Worm (Caenorhabditis elegans) whole organism, L2 larva: ENCODE results near the gene grk-2.

Experiments
- C34F6.9 ChIP-seq: fragments of 150-350 bp; optimal IDR thresholded peaks from 2 replicates; lab custom pipeline; 2014; ENCODE audit warnings: missing biosample characterization, missing genetic modification characterization
- F13H6.1 ChIP-seq: sonication (generic microtip); optimal IDR thresholded peaks from 2 replicates; lab custom pipeline; 2016; ENCODE audit warnings: missing genetic modification characterization, missing compliant biosample characterization
- R02D3.7 ChIP-seq: fragments of 150-350 bp; optimal IDR thresholded peaks from 2 replicates; lab custom pipeline; 2014; ENCODE audit warnings: missing biosample characterization, missing genetic modification characterization
- ZK546.5 ChIP-seq: sonication (generic microtip); optimal IDR thresholded peaks from 2 replicates; lab custom pipeline; 2017; ENCODE audit warnings: missing biosample characterization, missing genetic modification characterization
- alr-1 ChIP-seq: fragments of 150-350 bp; optimal IDR thresholded peaks from 2 replicates; lab custom pipeline; 2014; ENCODE audit warnings: missing biosample characterization, missing genetic modification characterization
- aly-2 ChIP-seq: fragments of 150-350 bp; optimal IDR thresholded peaks from 2 replicates; lab custom pipeline; 2014; ENCODE audit warnings: missing biosample characterization, missing genetic modification characterization
- ama-1 ChIP-seq: fragments of 150-350 bp; optimal IDR thresholded peaks from 2 replicates; lab custom pipeline; 2018; ENCODE audit warnings: inconsistent platforms
- blmp-1 ChIP-seq: sonication (generic microtip); optimal IDR thresholded peaks from 2 replicates; lab custom pipeline; 2017; ENCODE audit warnings: missing genetic modification characterization, mild to moderate bottlenecking, missing compliant biosample characterization, antibody characterized with exemption, moderate library complexity; ENCODE audit not compliant: insufficient read depth
- ceh-16 ChIP-seq: fragments of 150-350 bp; optimal IDR thresholded peaks from 2 replicates; lab custom pipeline; 2014; ENCODE audit warnings: missing biosample characterization, missing genetic modification characterization
- ceh-82 ChIP-seq: fragments of 150-350 bp; optimal IDR thresholded peaks from 2 replicates; lab custom pipeline; 2014; ENCODE audit warnings: missing biosample characterization, missing genetic modification characterization
- crh-2 ChIP-seq: sonication (generic microtip); optimal IDR thresholded peaks from 2 replicates; lab custom pipeline; 2017; ENCODE audit warnings: missing biosample characterization, missing genetic modification characterization
- dmd-4 ChIP-seq: sonication (generic microtip); optimal IDR thresholded peaks from 2 replicates; lab custom pipeline; 2017; ENCODE audit warnings: missing biosample characterization, missing genetic modification characterization
- egl-27 ChIP-seq: sonication (generic microtip); optimal IDR thresholded peaks from 3 replicates; lab custom pipeline; 2017; ENCODE audit warnings: missing biosample characterization, missing genetic modification reagents, missing genetic modification characterization
- elt-1 ChIP-seq: fragments of 150-350 bp; optimal IDR thresholded peaks from 2 replicates; lab custom pipeline; 2014; ENCODE audit warnings: missing biosample characterization, missing genetic modification characterization
- elt-3 ChIP-seq: sonication (generic microtip); optimal IDR thresholded peaks from 2 replicates; lab custom pipeline; 2017; ENCODE audit warnings: missing biosample characterization, missing genetic modification characterization
- fos-1 ChIP-seq: fragments of 150-350 bp; optimal IDR thresholded peaks from 2 replicates; lab custom pipeline; 2014; ENCODE audit warnings: missing biosample characterization, missing genetic modification characterization
- gmeb-1 ChIP-seq: fragments of 150-350 bp; optimal IDR thresholded peaks from 2 replicates; lab custom pipeline; 2014; ENCODE audit warnings: missing biosample characterization, missing genetic modification characterization
- lin-11 ChIP-seq: fragments of 150-350 bp; sonication (generic microtip); optimal IDR thresholded peaks from 2 replicates; lab custom pipeline; 2014; ENCODE audit warnings: missing biosample characterization, missing genetic modification characterization, inconsistent platforms, mixed read lengths
- lin-13 ChIP-seq: fragments of 150-350 bp; optimal IDR thresholded peaks from 2 replicates; lab custom pipeline; 2014; ENCODE audit warnings: missing biosample characterization, missing genetic modification reagents, missing genetic modification characterization
- lin-39 ChIP-seq: fragments of 150-350 bp; optimal IDR thresholded peaks from 2 replicates; lab custom pipeline; 2014; ENCODE audit warnings: missing biosample characterization, missing genetic modification reagents, missing genetic modification characterization
- lsy-2 ChIP-seq, 2 experiments: fragments of 150-350 bp in 1 of 2; sonication (generic microtip) in 1 of 2; optimal IDR thresholded peaks; 2 replicates each; lab custom pipeline; 2014 to 2017; ENCODE audit warnings: missing biosample characterization in 2 of 2, missing genetic modification characterization in 2 of 2
- mab-5 ChIP-seq: fragments of 150-350 bp; optimal IDR thresholded peaks from 2 replicates; lab custom pipeline; 2014; ENCODE audit warnings: missing biosample characterization, missing genetic modification characterization
- mbf-1 ChIP-seq: sonication (generic microtip); optimal IDR thresholded peaks from 2 replicates; lab custom pipeline; 2017; ENCODE audit warnings: missing biosample characterization, missing genetic modification characterization
- mdl-1 ChIP-seq, 2 experiments: fragments of 150-350 bp in 1 of 2; sonication (generic microtip) in 1 of 2; optimal IDR thresholded peaks; 2 replicates each; lab custom pipeline; 2017; ENCODE audit warnings: missing biosample characterization in 2 of 2, missing genetic modification characterization in 2 of 2
- nhr-10 ChIP-seq: sonication (generic microtip); optimal IDR thresholded peaks from 2 replicates; lab custom pipeline; 2017; ENCODE audit warnings: missing biosample characterization, missing genetic modification characterization
- nhr-11 ChIP-seq: fragments of 150-350 bp; optimal IDR thresholded peaks from 2 replicates; lab custom pipeline; 2014; ENCODE audit warnings: missing biosample characterization, missing genetic modification characterization
- nhr-12 ChIP-seq: fragments of 150-350 bp; optimal IDR thresholded peaks from 2 replicates; lab custom pipeline; 2014; ENCODE audit warnings: missing biosample characterization, missing genetic modification characterization
- nhr-129 ChIP-seq: fragments of 150-350 bp; optimal IDR thresholded peaks from 2 replicates; lab custom pipeline; 2014; ENCODE audit warnings: missing biosample characterization, missing genetic modification characterization
- nhr-21 ChIP-seq: fragments of 150-350 bp; optimal IDR thresholded peaks from 2 replicates; lab custom pipeline; 2014; ENCODE audit warnings: missing biosample characterization, missing genetic modification characterization
- nhr-23 ChIP-seq: fragments of 150-350 bp; optimal IDR thresholded peaks from 2 replicates; lab custom pipeline; 2014; ENCODE audit warnings: missing biosample characterization, missing genetic modification reagents, missing genetic modification characterization
- nhr-237 ChIP-seq: fragments of 150-350 bp; optimal IDR thresholded peaks from 2 replicates; lab custom pipeline; 2014; ENCODE audit warnings: missing biosample characterization, missing genetic modification characterization
- nhr-25 ChIP-seq: fragments of 150-350 bp; sonication (generic microtip); optimal IDR thresholded peaks from 3 replicates; lab custom pipeline; 2014; ENCODE audit warnings: missing biosample characterization, missing genetic modification characterization
- nhr-6 ChIP-seq: fragments of 150-350 bp; optimal IDR thresholded peaks from 2 replicates; lab custom pipeline; 2014; ENCODE audit warnings: missing biosample characterization, missing genetic modification characterization
- nhr-77 ChIP-seq: fragments of 150-350 bp; optimal IDR thresholded peaks from 2 replicates; lab custom pipeline; 2014; ENCODE audit warnings: missing biosample characterization, missing genetic modification characterization
- peb-1 ChIP-seq: fragments of 150-350 bp; optimal IDR thresholded peaks from 2 replicates; lab custom pipeline; 2014; ENCODE audit warnings: missing biosample characterization, missing genetic modification characterization
- sem-4 ChIP-seq: fragments of 150-350 bp; optimal IDR thresholded peaks from 2 replicates; lab custom pipeline; 2014; ENCODE audit warnings: missing biosample characterization, missing genetic modification reagents, missing genetic modification characterization
- skn-1 ChIP-seq: sonication (generic microtip); optimal IDR thresholded peaks from 2 replicates; lab custom pipeline; 2017; ENCODE audit warnings: missing biosample characterization, missing genetic modification characterization
- sma-3 ChIP-seq: sonication (generic microtip); optimal IDR thresholded peaks from 2 replicates; lab custom pipeline; 2016; ENCODE audit warnings: missing genetic modification reagents, missing genetic modification characterization, missing compliant biosample characterization
- sma-9 ChIP-seq, 2 experiments: fragments of 150-350 bp in 1 of 2; sonication (generic microtip) in 1 of 2; optimal IDR thresholded peaks; 2 replicates each; lab custom pipeline; 2014 to 2016; ENCODE audit warnings: missing genetic modification characterization in 2 of 2, mild to moderate bottlenecking in 1 of 2, missing biosample characterization in 1 of 2, missing compliant biosample characterization in 1 of 2, missing genetic modification reagents in 1 of 2, moderate library complexity in 1 of 2
- snpc-4 ChIP-seq: fragments of 150-350 bp; optimal IDR thresholded peaks from 2 replicates; lab custom pipeline; 2014; ENCODE audit warnings: missing biosample characterization, missing genetic modification characterization
- unc-39 ChIP-seq: fragments of 150-350 bp; optimal IDR thresholded peaks from 2 replicates; lab custom pipeline; 2014; ENCODE audit warnings: missing biosample characterization, missing genetic modification characterization
- unc-55 ChIP-seq: fragments of 150-350 bp; sonication (generic microtip); optimal IDR thresholded peaks from 3 replicates; lab custom pipeline; 2014; ENCODE audit warnings: missing biosample characterization, missing genetic modification reagents, missing genetic modification characterization
- unc-62 ChIP-seq: fragments of 150-350 bp; optimal IDR thresholded peaks from 2 replicates; lab custom pipeline; 2014; ENCODE audit warnings: missing biosample characterization, missing genetic modification reagents, missing genetic modification characterization
- zag-1 ChIP-seq: fragments of 150-350 bp; optimal IDR thresholded peaks from 2 replicates; lab custom pipeline; 2014; ENCODE audit warnings: missing biosample characterization, missing genetic modification characterization
- ztf-1 ChIP-seq: fragments of 200-800 bp; sonication (Bioruptor generic); conservative IDR thresholded peaks from 2 replicates; pipeline ENCODE4 v1.3.6; 2022; ENCODE audit warnings: missing genetic modification characterization, missing compliant biosample characterization
- ztf-11 ChIP-seq: sonication (generic microtip); optimal IDR thresholded peaks from 2 replicates; lab custom pipeline; 2017; ENCODE audit warnings: missing biosample characterization, missing genetic modification characterization
- ztf-4 ChIP-seq: fragments of 150-350 bp; optimal IDR thresholded peaks from 2 replicates; lab custom pipeline; 2014; ENCODE audit warnings: missing biosample characterization, missing genetic modification characterization

Gene grk-2

DNA sequence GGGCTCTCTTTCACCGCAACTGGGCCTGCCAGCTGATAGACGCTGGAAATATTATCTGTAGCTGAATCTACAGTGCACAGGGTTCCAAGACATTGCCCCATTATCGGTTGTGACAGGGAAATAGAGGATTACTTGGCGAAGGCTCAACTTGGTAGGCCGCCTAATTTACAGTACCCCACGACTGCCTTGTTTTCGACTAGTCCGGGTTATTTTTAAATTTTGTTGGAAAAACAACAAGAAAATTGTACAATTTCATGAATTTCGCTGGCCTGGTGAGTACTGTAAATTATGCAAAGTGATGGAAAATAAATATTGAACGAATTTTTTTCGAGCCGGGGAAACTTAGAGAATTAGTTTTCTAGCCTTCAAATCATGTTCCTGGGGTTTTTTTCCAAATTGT is 39.9 kb upstream of the grk-2 start, which contains the start of gene T19C3.7:
TSS of gene T19C3.7 (minus strand) at position 101 of the 400 bp plus-strand sequence.
- TF ChIP-seq ztf-1 (GFP tag; lab: Robert Waterston, UW) (no peak), nhr-12 (no peak), nhr-10 (tag; lab: Kevin White, UChicago) (no peak), aly-2 (no peak), nhr-11 (tag; lab: Kevin White, UChicago) (no peak), lin-39 (tag; lab: Kevin White, UChicago) (no peak), dmd-4 (tag; lab: Kevin White, UChicago) (no peak)

DNA sequence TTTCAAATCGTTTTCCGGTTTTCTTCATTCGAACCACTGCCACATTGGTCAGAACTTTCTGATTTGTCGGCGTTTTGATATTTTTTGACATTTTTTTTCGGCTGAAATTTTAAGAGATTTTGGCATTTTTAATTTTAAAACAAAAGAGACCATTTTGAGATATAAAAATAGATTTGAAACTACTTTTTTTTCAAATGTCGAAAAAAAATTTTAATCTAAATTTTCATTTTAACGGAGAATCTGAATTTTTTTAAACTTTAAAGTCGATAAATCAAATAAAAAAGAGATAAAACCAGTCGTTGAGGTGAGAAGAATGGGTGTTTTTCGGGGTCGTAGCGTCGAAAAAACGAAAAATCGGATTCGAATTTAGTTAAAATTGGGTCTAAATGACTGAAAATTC is 37.6 kb upstream of the grk-2 start, which contains the start of gene sbds-1:
TSS of gene sbds-1 (minus strand) at position 101 of the 400 bp plus-strand sequence.
- TF ChIP-seq elt-3 (tag; lab: Kevin White, UChicago) (no peak), ama-1 (lab: Kevin White, UChicago) (no peak), gmeb-1 (tag; lab: Kevin White, UChicago) (no peak), aly-2 (no peak), ztf-4 (no peak), sma-9 (GFP tag; optimal IDR thresholded peaks at IDR 0.05; lab: Kevin White, UChicago) (no peak), sma-9 (tag; optimal IDR thresholded peaks at IDR 0.05; lab: Kevin White, UChicago) (no peak), skn-1 (tag; lab: Kevin White, UChicago) (no peak), crh-2 (no peak)

ce11 chrIII:640198-640803 is 35.6 kb upstream of the grk-2 start, which contains the start of the genes tag-266 and tag-267:
TSS of gene tag-266 (minus strand) at chrIII:640226.
TSS of gene tag-267 (plus strand) at chrIII:640790.
- peak; percentile 83 for TF ChIP-seq sma-3 (GFP tag; lab: Kevin White, UChicago)
- TF ChIP-seq nhr-237 (tag; lab: Kevin White, UChicago): no peak
- TF ChIP-seq nhr-23: no peak
- TF ChIP-seq nhr-129 (tag; lab: Kevin White, UChicago): peak; percentile 49
- no peak for TF ChIP-seq peb-1 (tag; lab: Kevin White, UChicago)
- no peak for TF ChIP-seq mab-5 (tag; lab: Kevin White, UChicago)
- TF ChIP-seq ama-1 (lab: Kevin White, UChicago): no peak
- peak; percentile 9 for TF ChIP-seq lin-13 (GFP tag; lab: Kevin White, UChicago)
- peak in 1 of 2 experiments; percentile 12 for TF ChIP-seq mdl-1 (tag; optimal IDR thresholded peaks at IDR 0.05; lab: Kevin White, UChicago)
- TF ChIP-seq ztf-1 (GFP tag; lab: Robert Waterston, UW): no peak
- no peak for TF ChIP-seq blmp-1
- no peak for TF ChIP-seq ztf-11
- TF ChIP-seq gmeb-1 (tag; lab: Kevin White, UChicago): peak; percentile 52
- TF ChIP-seq ztf-4: no peak
- no peak for TF ChIP-seq nhr-10 (tag; lab: Kevin White, UChicago)
- TF ChIP-seq snpc-4 (tag; lab: Kevin White, UChicago): peak; percentile 13
- no peak for TF ChIP-seq ceh-82 (tag; lab: Kevin White, UChicago)
- no peak for TF ChIP-seq lin-11
- TF ChIP-seq R02D3.7 (tag; lab: Kevin White, UChicago): no peak
- no peak for TF ChIP-seq nhr-12
- TF ChIP-seq nhr-6 (tag; lab: Kevin White, UChicago): no peak
- TF ChIP-seq skn-1 (tag; lab: Kevin White, UChicago): no peak
- no peak for TF ChIP-seq ZK546.5 (tag; lab: Kevin White, UChicago)
- peak; percentile 59 for TF ChIP-seq fos-1 (tag; lab: Kevin White, UChicago)
- TF ChIP-seq nhr-21 (tag; lab: Kevin White, UChicago): peak; percentile 4
- TF ChIP-seq lin-39 (tag; lab: Kevin White, UChicago): no peak
- no peak for TF ChIP-seq egl-27
- TF ChIP-seq aly-2: no peak
- peak; percentile 49 for TF ChIP-seq nhr-25 (tag; lab: Kevin White, UChicago)
- peak; percentile 81 for TF ChIP-seq crh-2
- TF ChIP-seq elt-1 (tag; lab: Kevin White, UChicago): no peak
- no peak for TF ChIP-seq nhr-77 (tag; lab: Kevin White, UChicago)
- TF ChIP-seq mbf-1: no peak
- no peak for TF ChIP-seq sma-9 (GFP tag; optimal IDR thresholded peaks at IDR 0.05; lab: Kevin White, UChicago)
- no peak for TF ChIP-seq sma-9 (tag; optimal IDR thresholded peaks at IDR 0.05; lab: Kevin White, UChicago)
- peak; percentile 56 to 82 for TF ChIP-seq lsy-2 (tag; optimal IDR thresholded peaks at IDR 0.05; lab: Kevin White, UChicago)
- no peak for TF ChIP-seq unc-62 (GFP tag; lab: Kevin White, UChicago)
- TF ChIP-seq F13H6.1 (tag; lab: Kevin White, UChicago): peak; percentile 66
- TF ChIP-seq zag-1: peak; percentile 15
- no peak for TF ChIP-seq elt-3 (tag; lab: Kevin White, UChicago)
- no peak for TF ChIP-seq nhr-11 (tag; lab: Kevin White, UChicago)
- TF ChIP-seq sem-4 (tag; lab: Kevin White, UChicago): no peak
- no peak for TF ChIP-seq alr-1
- TF ChIP-seq unc-39 (tag; lab: Kevin White, UChicago): no peak
- TF ChIP-seq ceh-16: no peak
- peak; percentile 90 for TF ChIP-seq C34F6.9 (tag; lab: Kevin White, UChicago)
- TF ChIP-seq unc-55: peak; percentile 92
